Worm (Caenorhabditis elegans) whole organism, L2 larva: ENCODE results near the gene M03D4.3.

Experiments
- C34F6.9 ChIP-seq: fragments of 150-350 bp; optimal IDR thresholded peaks from 2 replicates; lab custom pipeline; 2014; ENCODE audit warnings: missing biosample characterization, missing genetic modification characterization
- Y55F3AM.14 ChIP-seq: fragments of 200-800 bp; sonication (Bioruptor generic); optimal IDR thresholded peaks from 2 replicates; lab custom pipeline; 2018; ENCODE audit warnings: mild to moderate bottlenecking, missing genetic modification characterization, missing compliant biosample characterization
- ZK546.5 ChIP-seq: sonication (generic microtip); optimal IDR thresholded peaks from 2 replicates; lab custom pipeline; 2017; ENCODE audit warnings: missing biosample characterization, missing genetic modification characterization
- ama-1 ChIP-seq: fragments of 150-350 bp; optimal IDR thresholded peaks from 2 replicates; lab custom pipeline; 2018; ENCODE audit warnings: inconsistent platforms
- ceh-16 ChIP-seq: fragments of 150-350 bp; optimal IDR thresholded peaks from 2 replicates; lab custom pipeline; 2014; ENCODE audit warnings: missing biosample characterization, missing genetic modification characterization
- ceh-82 ChIP-seq: fragments of 150-350 bp; optimal IDR thresholded peaks from 2 replicates; lab custom pipeline; 2014; ENCODE audit warnings: missing biosample characterization, missing genetic modification characterization
- crh-2 ChIP-seq: sonication (generic microtip); optimal IDR thresholded peaks from 2 replicates; lab custom pipeline; 2017; ENCODE audit warnings: missing biosample characterization, missing genetic modification characterization
- egl-27 ChIP-seq: sonication (generic microtip); optimal IDR thresholded peaks from 3 replicates; lab custom pipeline; 2017; ENCODE audit warnings: missing biosample characterization, missing genetic modification reagents, missing genetic modification characterization
- elt-1 ChIP-seq: fragments of 150-350 bp; optimal IDR thresholded peaks from 2 replicates; lab custom pipeline; 2014; ENCODE audit warnings: missing biosample characterization, missing genetic modification characterization
- elt-3 ChIP-seq: sonication (generic microtip); optimal IDR thresholded peaks from 2 replicates; lab custom pipeline; 2017; ENCODE audit warnings: missing biosample characterization, missing genetic modification characterization
- fos-1 ChIP-seq: fragments of 150-350 bp; optimal IDR thresholded peaks from 2 replicates; lab custom pipeline; 2014; ENCODE audit warnings: missing biosample characterization, missing genetic modification characterization
- gmeb-1 ChIP-seq: fragments of 150-350 bp; optimal IDR thresholded peaks from 2 replicates; lab custom pipeline; 2014; ENCODE audit warnings: missing biosample characterization, missing genetic modification characterization
- lin-13 ChIP-seq: fragments of 150-350 bp; optimal IDR thresholded peaks from 2 replicates; lab custom pipeline; 2014; ENCODE audit warnings: missing biosample characterization, missing genetic modification reagents, missing genetic modification characterization
- lin-39 ChIP-seq: fragments of 150-350 bp; optimal IDR thresholded peaks from 2 replicates; lab custom pipeline; 2014; ENCODE audit warnings: missing biosample characterization, missing genetic modification reagents, missing genetic modification characterization
- lsy-2 ChIP-seq, 2 experiments: fragments of 150-350 bp in 1 of 2; sonication (generic microtip) in 1 of 2; optimal IDR thresholded peaks; 2 replicates each; lab custom pipeline; 2014 to 2017; ENCODE audit warnings: missing biosample characterization in 2 of 2, missing genetic modification characterization in 2 of 2
- mab-5 ChIP-seq: fragments of 150-350 bp; optimal IDR thresholded peaks from 2 replicates; lab custom pipeline; 2014; ENCODE audit warnings: missing biosample characterization, missing genetic modification characterization
- mdl-1 ChIP-seq, 2 experiments: fragments of 150-350 bp in 1 of 2; sonication (generic microtip) in 1 of 2; optimal IDR thresholded peaks; 2 replicates each; lab custom pipeline; 2017; ENCODE audit warnings: missing biosample characterization in 2 of 2, missing genetic modification characterization in 2 of 2
- nhr-11 ChIP-seq: fragments of 150-350 bp; optimal IDR thresholded peaks from 2 replicates; lab custom pipeline; 2014; ENCODE audit warnings: missing biosample characterization, missing genetic modification characterization
- nhr-12 ChIP-seq: fragments of 150-350 bp; optimal IDR thresholded peaks from 2 replicates; lab custom pipeline; 2014; ENCODE audit warnings: missing biosample characterization, missing genetic modification characterization
- nhr-129 ChIP-seq: fragments of 150-350 bp; optimal IDR thresholded peaks from 2 replicates; lab custom pipeline; 2014; ENCODE audit warnings: missing biosample characterization, missing genetic modification characterization
- nhr-21 ChIP-seq: fragments of 150-350 bp; optimal IDR thresholded peaks from 2 replicates; lab custom pipeline; 2014; ENCODE audit warnings: missing biosample characterization, missing genetic modification characterization
- nhr-23 ChIP-seq: fragments of 150-350 bp; optimal IDR thresholded peaks from 2 replicates; lab custom pipeline; 2014; ENCODE audit warnings: missing biosample characterization, missing genetic modification reagents, missing genetic modification characterization
- nhr-237 ChIP-seq: fragments of 150-350 bp; optimal IDR thresholded peaks from 2 replicates; lab custom pipeline; 2014; ENCODE audit warnings: missing biosample characterization, missing genetic modification characterization
- nhr-25 ChIP-seq: fragments of 150-350 bp; sonication (generic microtip); optimal IDR thresholded peaks from 3 replicates; lab custom pipeline; 2014; ENCODE audit warnings: missing biosample characterization, missing genetic modification characterization
- nhr-77 ChIP-seq: fragments of 150-350 bp; optimal IDR thresholded peaks from 2 replicates; lab custom pipeline; 2014; ENCODE audit warnings: missing biosample characterization, missing genetic modification characterization
- peb-1 ChIP-seq: fragments of 150-350 bp; optimal IDR thresholded peaks from 2 replicates; lab custom pipeline; 2014; ENCODE audit warnings: missing biosample characterization, missing genetic modification characterization
- sma-3 ChIP-seq: sonication (generic microtip); optimal IDR thresholded peaks from 2 replicates; lab custom pipeline; 2016; ENCODE audit warnings: missing genetic modification reagents, missing genetic modification characterization, missing compliant biosample characterization
- sma-9 ChIP-seq, 2 experiments: fragments of 150-350 bp in 1 of 2; sonication (generic microtip) in 1 of 2; optimal IDR thresholded peaks; 2 replicates each; lab custom pipeline; 2014 to 2016; ENCODE audit warnings: missing genetic modification characterization in 2 of 2, mild to moderate bottlenecking in 1 of 2, missing biosample characterization in 1 of 2, missing compliant biosample characterization in 1 of 2, missing genetic modification reagents in 1 of 2, moderate library complexity in 1 of 2
- snpc-4 ChIP-seq: fragments of 150-350 bp; optimal IDR thresholded peaks from 2 replicates; lab custom pipeline; 2014; ENCODE audit warnings: missing biosample characterization, missing genetic modification characterization
- zag-1 ChIP-seq: fragments of 150-350 bp; optimal IDR thresholded peaks from 2 replicates; lab custom pipeline; 2014; ENCODE audit warnings: missing biosample characterization, missing genetic modification characterization
- ztf-1 ChIP-seq: fragments of 200-800 bp; sonication (Bioruptor generic); conservative IDR thresholded peaks from 2 replicates; pipeline ENCODE4 v1.3.6; 2022; ENCODE audit warnings: missing genetic modification characterization, missing compliant biosample characterization
- ztf-11 ChIP-seq: sonication (generic microtip); optimal IDR thresholded peaks from 2 replicates; lab custom pipeline; 2017; ENCODE audit warnings: missing biosample characterization, missing genetic modification characterization

M03D4.3 gene

ce11 chrIV:6097040-6097928 is 14.9 kb downstream of the M03D4.3 start (continued):
- TF ChIP-seq gmeb-1 (tag; lab: Kevin White, UChicago) (peak; percentile 57), snpc-4 (tag; lab: Kevin White, UChicago) (peak; percentile 68), fos-1 (tag; lab: Kevin White, UChicago) (peak; percentile 83), ceh-16 (tag; lab: Kevin White, UChicago) (no peak), ztf-11 (tag; lab: Kevin White, UChicago) (no peak), ama-1 (no peak)

- TF ChIP-seq nhr-21 (tag; lab: Kevin White, UChicago) (no peak), zag-1 (tag; lab: Kevin White, UChicago) (no peak), ztf-1 (GFP tag; lab: Robert Waterston, UW) (no peak), ceh-82 (tag; lab: Kevin White, UChicago) (no peak), mab-5 (tag; lab: Kevin White, UChicago) (no peak), fos-1 (tag; lab: Kevin White, UChicago) (no peak), egl-27 (tag; lab: Kevin White, UChicago) (no peak), elt-3 (no peak), snpc-4 (tag; lab: Kevin White, UChicago) (no peak), peb-1 (no peak)
Observed at ce11 chrIV:6095357-6095858, 16.8 kb downstream of the M03D4.3 start, which contains the start of gene lag-1. Gene lag-1 (plus strand): TSS chrIV:6095407.

ce11 chrIV:6094315-6094606 is 17.9 kb downstream of the M03D4.3 start:
- TF ChIP-seq mab-5 (tag; lab: Kevin White, UChicago) (no peak), ZK546.5 (tag; lab: Kevin White, UChicago) (no peak), mdl-1 (tag; optimal IDR thresholded peaks at IDR 0.05; lab: Kevin White, UChicago) (no peak), nhr-23 (tag; lab: Kevin White, UChicago) (no peak), ztf-11 (tag; lab: Kevin White, UChicago) (no peak), C34F6.9 (no peak), elt-3 (no peak), nhr-237 (tag; lab: Kevin White, UChicago) (no peak)

ce11 chrIV:6093477-6094314 is 18.5 kb downstream of the M03D4.3 start, which contains the start of gene cpi-1:
Gene cpi-1 (minus strand): TSS chrIV:6093680.
- TF ChIP-seq crh-2 (tag; lab: Kevin White, UChicago) (peak; percentile 11), sma-9 (GFP tag; optimal IDR thresholded peaks at IDR 0.05; lab: Kevin White, UChicago) (peak; percentile 69), sma-9 (tag; optimal IDR thresholded peaks at IDR 0.05; lab: Kevin White, UChicago) (no peak), nhr-25 (peak; percentile 2), sma-3 (GFP tag; lab: Kevin White, UChicago) (peak; percentile 49), C34F6.9 (no peak), ztf-11 (tag; lab: Kevin White, UChicago) (no peak), nhr-77 (no peak), elt-1 (tag; lab: Kevin White, UChicago) (no peak), lin-39 (tag; lab: Kevin White, UChicago) (no peak), ceh-82 (tag; lab: Kevin White, UChicago) (no peak), nhr-129 (no peak), lin-13 (GFP tag; lab: Kevin White, UChicago) (no peak), lsy-2 (tag; optimal IDR thresholded peaks at IDR 0.05; lab: Kevin White, UChicago) (no peak), fos-1 (tag; lab: Kevin White, UChicago) (peak; percentile 16), nhr-12 (tag; lab: Kevin White, UChicago) (no peak), ama-1 (no peak), nhr-11 (tag; lab: Kevin White, UChicago) (no peak), Y55F3AM.14 (GFP tag; lab: Kevin White, UChicago) (no peak)
